Fruit fly (Drosophila melanogaster) whole organism, adult: ENCODE measurements around the gene CG13609.
A peak's percentile ranks its signal among the peaks of the same experiment; 100 is the strongest.

Experiments used
- CG11617 ChIP-seq: fragments of 200-800 bp; sonication (Bioruptor generic); optimal IDR thresholded peaks from 2 replicates; lab custom pipeline; 2017; ENCODE audit warnings: mild to moderate bottlenecking, missing biosample characterization, missing genetic modification reagents, missing genetic modification characterization
- CG12768 ChIP-seq: fragments of 200-800 bp; sonication (Bioruptor generic); optimal IDR thresholded peaks from 2 replicates; lab custom pipeline; 2017; ENCODE audit warnings: missing biosample characterization, missing genetic modification characterization, mild to moderate bottlenecking, moderate library complexity, missing genetic modification reagents
- CG14711 ChIP-seq: fragments of 200-800 bp; sonication (Bioruptor generic); optimal IDR thresholded peaks from 2 replicates; lab custom pipeline; 2018; ENCODE audit warnings: missing biosample characterization, mild to moderate bottlenecking, missing genetic modification characterization, moderate library complexity
- CG1620 ChIP-seq: fragments of 200-800 bp; sonication (Bioruptor generic); optimal IDR thresholded peaks from 2 replicates; lab custom pipeline; 2016; ENCODE audit warnings: missing biosample characterization, missing genetic modification characterization
- CG33017 ChIP-seq: fragments of 200-800 bp; sonication (Bioruptor generic); optimal IDR thresholded peaks from 2 replicates; lab custom pipeline; 2018; ENCODE audit warnings: missing biosample characterization, mild to moderate bottlenecking, missing genetic modification characterization, moderate library complexity
- CG5204 ChIP-seq: fragments of 200-800 bp; sonication (Bioruptor generic); optimal IDR thresholded peaks from 2 replicates; lab custom pipeline; 2016; ENCODE audit warnings: missing biosample characterization, missing genetic modification characterization
- CG7045 ChIP-seq: fragments of 200-800 bp; sonication (Bioruptor generic); optimal IDR thresholded peaks from 2 replicates; lab custom pipeline; 2017; ENCODE audit warnings: missing biosample characterization, mild to moderate bottlenecking, missing genetic modification characterization
- CG7101 ChIP-seq: fragments of 200-800 bp; sonication (Bioruptor generic); optimal IDR thresholded peaks from 2 replicates; lab custom pipeline; 2018; ENCODE audit warnings: missing biosample characterization, mild to moderate bottlenecking, missing genetic modification characterization, moderate library complexity
- Clk ChIP-seq: fragments of 200-800 bp; sonication (Bioruptor generic); optimal IDR thresholded peaks from 2 replicates; lab custom pipeline; 2017; ENCODE audit warnings: missing biosample characterization, missing genetic modification characterization
- Crg-1 ChIP-seq: fragments of 200-800 bp; sonication (Bioruptor generic); optimal IDR thresholded peaks from 2 replicates; lab custom pipeline; 2016; ENCODE audit warnings: missing biosample characterization, missing genetic modification characterization
- Hr96 ChIP-seq: fragments of 200-800 bp; sonication (Bioruptor generic); optimal IDR thresholded peaks from 2 replicates; lab custom pipeline; 2016; ENCODE audit warnings: missing biosample characterization, missing genetic modification characterization
- Mnt ChIP-seq: fragments of 200-800 bp; sonication (Bioruptor generic); optimal IDR thresholded peaks from 2 replicates; lab custom pipeline; 2016; ENCODE audit warnings: missing biosample characterization, mild to moderate bottlenecking, missing genetic modification characterization
- bab1 ChIP-seq: fragments of 200-800 bp; sonication (Bioruptor generic); optimal IDR thresholded peaks from 3 replicates; lab custom pipeline; 2019; ENCODE audit warnings: missing biosample characterization, mild to moderate bottlenecking, missing genetic modification characterization, moderate library complexity
- cic ChIP-seq: fragments of 200-800 bp; sonication (Bioruptor generic); optimal IDR thresholded peaks from 2 replicates; lab custom pipeline; 2017; ENCODE audit warnings: missing biosample characterization, mild to moderate bottlenecking, missing genetic modification characterization, moderate library complexity
- cnc ChIP-seq, 2 experiments: fragments of >200 bp; optimal IDR thresholded peaks; 2 replicates each; lab custom pipeline; 2017
- kay ChIP-seq: fragments of 200-800 bp; sonication (Bioruptor generic); peaks from one replicate; lab custom pipeline; 2016; ENCODE audit warnings: missing biosample characterization, missing genetic modification characterization, borderline replicate concordance
- ovo ChIP-seq: fragments of 200-800 bp; sonication (Bioruptor generic); optimal IDR thresholded peaks from 2 replicates; lab custom pipeline; 2016; ENCODE audit warnings: missing biosample characterization, missing genetic modification characterization
- pad ChIP-seq: fragments of 200-800 bp; sonication (Bioruptor generic); optimal IDR thresholded peaks from 3 replicates; lab custom pipeline; 2017; ENCODE audit warnings: missing biosample characterization, missing genetic modification characterization, mild to moderate bottlenecking, moderate library complexity, missing genetic modification reagents
- tj ChIP-seq: fragments of 200-800 bp; sonication (Bioruptor generic); optimal IDR thresholded peaks from 3 replicates; lab custom pipeline; 2017; ENCODE audit warnings: missing biosample characterization, mild to moderate bottlenecking, missing genetic modification characterization, moderate library complexity
- toe ChIP-seq: fragments of 200-800 bp; sonication (Bioruptor generic); optimal IDR thresholded peaks from 2 replicates; lab custom pipeline; 2016; ENCODE audit warnings: missing biosample characterization, missing genetic modification characterization

CG13609 gene

dm6 chr3R:24230423-24231205 is 3.8 kb downstream of the CG13609 start, which contains the start of gene mask:
Gene mask (plus strand): TSS chr3R:24230562.
- TF ChIP-seq pad (GFP tag; lab: Kevin White, UChicago), result peak; percentile 43
- peak; percentile 93 for TF ChIP-seq CG1620 (GFP tag; lab: Kevin White, UChicago)
- peak; percentile 90 for TF ChIP-seq Crg-1 (GFP tag; lab: Kevin White, UChicago)
- TF ChIP-seq ovo (GFP tag; lab: Kevin White, UChicago), result peak; percentile 90
- TF ChIP-seq toe (GFP tag; lab: Kevin White, UChicago), result peak; percentile 87
- peak; percentile 67 for TF ChIP-seq CG12768
- TF ChIP-seq Hr96, result peak; percentile 90
- no peak for TF ChIP-seq Clk (GFP tag; lab: Kevin White, UChicago)
- TF ChIP-seq Mnt (GFP tag; lab: Kevin White, UChicago), result peak; percentile 70
- peak; percentile 90 for TF ChIP-seq CG11617 (GFP tag; lab: Kevin White, UChicago)
- peak; percentile 82 for TF ChIP-seq CG7045 (GFP tag; lab: Kevin White, UChicago)
- peak; percentile 50 for TF ChIP-seq CG33017 (tag; lab: Kevin White, UChicago)
- TF ChIP-seq bab1 (GFP tag; lab: Kevin White, UChicago), result peak; percentile 73
- TF ChIP-seq CG7101 (tag; lab: Kevin White, UChicago), result peak; percentile 84
- peak; percentile 39 for TF ChIP-seq CG14711 (tag; lab: Kevin White, UChicago)
- no peak for TF ChIP-seq kay
- TF ChIP-seq cnc (optimal IDR thresholded peaks at IDR 0.05; lab: Kevin White, UChicago), result no peak
- peak; percentile 64 for TF ChIP-seq tj (GFP tag; lab: Kevin White, UChicago)
- TF ChIP-seq cic, result peak; percentile 29
- TF ChIP-seq CG5204 (GFP tag; lab: Kevin White, UChicago), result no peak

- TF ChIP-seq pad (GFP tag; lab: Kevin White, UChicago) (peak; percentile 67), CG7045 (GFP tag; lab: Kevin White, UChicago) (no peak), Mnt (GFP tag; lab: Kevin White, UChicago) (peak; percentile 62), CG14711 (tag; lab: Kevin White, UChicago) (peak; percentile 70)
These were observed 4.3 kb downstream of the CG13609 start for dm6 chr3R:24231206-24231502.

- no peak for TF ChIP-seq kay
- TF ChIP-seq toe (GFP tag; lab: Kevin White, UChicago), result no peak
- no peak for TF ChIP-seq cic
- no peak for TF ChIP-seq CG33017 (tag; lab: Kevin White, UChicago)
These were observed 5.1 kb downstream of the CG13609 start for dm6 chr3R:24231914-24232313.

- TF ChIP-seq CG11617 (GFP tag; lab: Kevin White, UChicago), result peak; percentile 27
- TF ChIP-seq tj (GFP tag; lab: Kevin White, UChicago), result peak; percentile 6
- TF ChIP-seq Clk (GFP tag; lab: Kevin White, UChicago), result no peak
- TF ChIP-seq kay, result no peak
- TF ChIP-seq CG7101 (tag; lab: Kevin White, UChicago), result no peak
- TF ChIP-seq CG14711 (tag; lab: Kevin White, UChicago), result no peak
- TF ChIP-seq Crg-1 (GFP tag; lab: Kevin White, UChicago), result no peak
- TF ChIP-seq CG5204 (GFP tag; lab: Kevin White, UChicago), result no peak
- TF ChIP-seq Hr96, result no peak
- TF ChIP-seq pad (GFP tag; lab: Kevin White, UChicago), result no peak
- TF ChIP-seq cic, result peak; percentile 88
- TF ChIP-seq Mnt (GFP tag; lab: Kevin White, UChicago), result peak; percentile 27
- TF ChIP-seq toe (GFP tag; lab: Kevin White, UChicago), result no peak
- TF ChIP-seq cnc (optimal IDR thresholded peaks at IDR 0.05; lab: Kevin White, UChicago), result no peak
- no peak for TF ChIP-seq bab1 (GFP tag; lab: Kevin White, UChicago)
- TF ChIP-seq ovo (GFP tag; lab: Kevin White, UChicago), result no peak
- no peak for TF ChIP-seq CG33017 (tag; lab: Kevin White, UChicago)
- peak; percentile 16 for TF ChIP-seq CG7045 (GFP tag; lab: Kevin White, UChicago)
- no peak for TF ChIP-seq CG1620 (GFP tag; lab: Kevin White, UChicago)
- TF ChIP-seq CG12768, result no peak
These were observed 6.7 kb downstream of the CG13609 start for dm6 chr3R:24233366-24234161.

dm6 chr3R:24234162-24234529 is 7.3 kb downstream of the CG13609 start:
- no peak for TF ChIP-seq CG14711 (tag; lab: Kevin White, UChicago)
- TF ChIP-seq CG7045 (GFP tag; lab: Kevin White, UChicago), result no peak
- no peak for TF ChIP-seq ovo (GFP tag; lab: Kevin White, UChicago)
- TF ChIP-seq bab1 (GFP tag; lab: Kevin White, UChicago), result no peak
- no peak for TF ChIP-seq CG5204 (GFP tag; lab: Kevin White, UChicago)
- no peak for TF ChIP-seq CG12768

- TF ChIP-seq kay (no peak), CG5204 (GFP tag; lab: Kevin White, UChicago) (no peak), bab1 (GFP tag; lab: Kevin White, UChicago) (no peak), CG12768 (no peak), CG7045 (GFP tag; lab: Kevin White, UChicago) (no peak), Clk (GFP tag; lab: Kevin White, UChicago) (no peak), ovo (GFP tag; lab: Kevin White, UChicago) (no peak), CG33017 (tag; lab: Kevin White, UChicago) (no peak)
These were observed 7.9 kb downstream of the CG13609 start for dm6 chr3R:24234721-24235120.
